Fruit fly (Drosophila melanogaster): Measurements from ENCODE around the gene Sry-delta.
A peak's percentile ranks its signal among the peaks of the same experiment; 100 is the strongest.

- peak; percentile 68 for TF ChIP-seq toe (GFP tag; optimal IDR thresholded peaks at IDR 0.05)
- peak; percentile 30 for TF ChIP-seq pad (GFP tag; optimal IDR thresholded peaks at IDR 0.05)
- peak; percentile 65 for TF ChIP-seq Hr96 (GFP tag; optimal IDR thresholded peaks at IDR 0.05)
- no peak for TF ChIP-seq Clk (GFP tag; optimal IDR thresholded peaks at IDR 0.05)
- peak; percentile 9 for TF ChIP-seq CG7045 (GFP tag; optimal IDR thresholded peaks at IDR 0.05)
- peak; percentile 47 for TF ChIP-seq CG1620 (GFP tag; optimal IDR thresholded peaks at IDR 0.05)
- peak; percentile 31 for TF ChIP-seq CG7101 (tag; optimal IDR thresholded peaks at IDR 0.05)
These were observed 38.5 kb upstream of the Sry-delta start, which contains the start of the genes Nlp and Nph for dm6 chr3R:30004648-30005047.

Measured in whole organism, adult.